Worm (Caenorhabditis elegans): ENCODE measurements around the gene F32D8.3.
A peak's percentile ranks its signal among the peaks of the same experiment; 100 is the strongest.

F32D8.3 gene

ce11 chrV:10889036-10889435 is 2.4 kb downstream of the F32D8.3 start, which contains the start of gene F32D8.11:
TSS of gene F32D8.11 (minus strand) at chrV:10889136.
- no peak for TF ChIP-seq ham-2 (GFP tag; optimal IDR thresholded peaks at IDR 0.05)

- TF ChIP-seq cnd-1 (tag; optimal IDR thresholded peaks at IDR 0.05) (no peak), elt-3 (tag; optimal IDR thresholded peaks at IDR 0.05) (no peak), nhr-12 (tag; optimal IDR thresholded peaks at IDR 0.05) (no peak)
Measured at ce11 chrV:10889774-10890173, 3.1 kb downstream of the F32D8.3 start.

ce11 chrV:10890980-10891379 is 4.3 kb downstream of the F32D8.3 start, which contains the start of gene F32D8.12:
TSS of gene F32D8.12 (minus strand) at chrV:10891027.
- TF ChIP-seq flh-1 (GFP tag; optimal IDR thresholded peaks at IDR 0.05) (no peak), ces-1 (GFP tag; optimal IDR thresholded peaks at IDR 0.05) (no peak), tbx-8 (GFP tag; optimal IDR thresholded peaks at IDR 0.05) (no peak), unc-39 (tag; optimal IDR thresholded peaks at IDR 0.05) (no peak), ceh-43 (GFP tag; optimal IDR thresholded peaks at IDR 0.05) (no peak), nhr-2 (tag; optimal IDR thresholded peaks at IDR 0.05) (no peak), ceh-83 (GFP tag; optimal IDR thresholded peaks at IDR 0.05) (no peak), elt-3 (tag; optimal IDR thresholded peaks at IDR 0.05) (no peak)

- TF ChIP-seq cnd-1 (tag; optimal IDR thresholded peaks at IDR 0.05): no peak
- TF ChIP-seq elt-3 (tag; optimal IDR thresholded peaks at IDR 0.05): no peak
- no peak for TF ChIP-seq nhr-28 (tag; optimal IDR thresholded peaks at IDR 0.05)
- no peak for TF ChIP-seq ces-1 (GFP tag; optimal IDR thresholded peaks at IDR 0.05)
- no peak for TF ChIP-seq M03D4.4 (tag; optimal IDR thresholded peaks at IDR 0.05)
- TF ChIP-seq nhr-237 (tag; optimal IDR thresholded peaks at IDR 0.05): no peak
- TF ChIP-seq mep-1 (tag; optimal IDR thresholded peaks at IDR 0.05): no peak
- TF ChIP-seq sptf-1 (tag; optimal IDR thresholded peaks at IDR 0.05): no peak
- TF ChIP-seq bed-3 (GFP tag; optimal IDR thresholded peaks at IDR 0.05): no peak
- TF ChIP-seq lsy-2 (tag; optimal IDR thresholded peaks at IDR 0.05): no peak
- TF ChIP-seq lin-32 (GFP tag; optimal IDR thresholded peaks at IDR 0.05): no peak
- TF ChIP-seq nhr-76 (tag; optimal IDR thresholded peaks at IDR 0.05): no peak
- no peak for TF ChIP-seq flh-1 (GFP tag; optimal IDR thresholded peaks at IDR 0.05)
- no peak for TF ChIP-seq drap-1 (GFP tag; optimal IDR thresholded peaks at IDR 0.05)
Measured at ce11 chrV:10893510-10894128, 7.0 kb downstream of the F32D8.3 start, which contains the start of gene F32D8.4. TSS of gene F32D8.4 (minus strand) at chrV:10893560.

- TF ChIP-seq mep-1 (tag; optimal IDR thresholded peaks at IDR 0.05): peak; percentile 60
- TF ChIP-seq ceh-43 (GFP tag; optimal IDR thresholded peaks at IDR 0.05): no peak
- no peak for TF ChIP-seq unc-120 (tag; optimal IDR thresholded peaks at IDR 0.05; ENCODE audit: poor library complexity, severe bottlenecking)
- TF ChIP-seq bed-3 (GFP tag; optimal IDR thresholded peaks at IDR 0.05): no peak
- TF ChIP-seq lsy-2 (tag; optimal IDR thresholded peaks at IDR 0.05): peak; percentile 53
- TF ChIP-seq blmp-1 (tag; optimal IDR thresholded peaks at IDR 0.05): no peak
- no peak for TF ChIP-seq lin-32 (GFP tag; optimal IDR thresholded peaks at IDR 0.05)
- peak; percentile 47 for TF ChIP-seq unc-62 (GFP tag; optimal IDR thresholded peaks at IDR 0.05)
- peak; percentile 76 for TF ChIP-seq pha-4 (tag; optimal IDR thresholded peaks at IDR 0.05)
- TF ChIP-seq elt-1 (tag; optimal IDR thresholded peaks at IDR 0.05; ENCODE audit: borderline replicate concordance, insufficient read depth): peak; percentile 37
- TF ChIP-seq drap-1 (GFP tag; optimal IDR thresholded peaks at IDR 0.05): no peak
- no peak for TF ChIP-seq flh-1 (GFP tag; optimal IDR thresholded peaks at IDR 0.05)
- TF ChIP-seq ces-1 (GFP tag; optimal IDR thresholded peaks at IDR 0.05): peak; percentile 65
- no peak for TF ChIP-seq nhr-2 (tag; optimal IDR thresholded peaks at IDR 0.05)
- TF ChIP-seq lin-13 (tag; optimal IDR thresholded peaks at IDR 0.05): peak; percentile 19
- TF ChIP-seq zip-8 (tag; optimal IDR thresholded peaks at IDR 0.05): no peak
- TF ChIP-seq ztf-11 (tag; optimal IDR thresholded peaks at IDR 0.05): no peak
- no peak for TF ChIP-seq elt-3 (tag; optimal IDR thresholded peaks at IDR 0.05)
- no peak for TF ChIP-seq ham-2 (GFP tag; optimal IDR thresholded peaks at IDR 0.05)
- TF ChIP-seq nhr-28 (tag; optimal IDR thresholded peaks at IDR 0.05): no peak
- TF ChIP-seq nhr-237 (tag; optimal IDR thresholded peaks at IDR 0.05): peak; percentile 69
- TF ChIP-seq mab-5 (tag; optimal IDR thresholded peaks at IDR 0.05): no peak
- no peak for TF ChIP-seq snpc-4 (tag; optimal IDR thresholded peaks at IDR 0.05)
- no peak for TF ChIP-seq mls-2 (tag; optimal IDR thresholded peaks at IDR 0.05)
- TF ChIP-seq tbx-8 (GFP tag; optimal IDR thresholded peaks at IDR 0.05): no peak
- no peak for TF ChIP-seq nhr-12 (tag; optimal IDR thresholded peaks at IDR 0.05)
- peak; percentile 7 for TF ChIP-seq cnd-1 (tag; optimal IDR thresholded peaks at IDR 0.05)
- TF ChIP-seq unc-39 (tag; optimal IDR thresholded peaks at IDR 0.05): no peak
- TF ChIP-seq sptf-1 (tag; optimal IDR thresholded peaks at IDR 0.05): peak; percentile 47
- no peak for TF ChIP-seq sem-2 (GFP tag; optimal IDR thresholded peaks at IDR 0.05)
- TF ChIP-seq ceh-39 (tag; optimal IDR thresholded peaks at IDR 0.05): peak; percentile 2
- TF ChIP-seq hlh-1 (tag; optimal IDR thresholded peaks at IDR 0.05): no peak
- no peak for TF ChIP-seq M03D4.4 (tag; optimal IDR thresholded peaks at IDR 0.05)
Measured at ce11 chrV:10894601-10895000, 8.0 kb downstream of the F32D8.3 start, which contains the start of the genes F32D8.14 and F32D8.5. TSS of gene F32D8.14 (minus strand) at chrV:10894788. TSS of gene F32D8.5 (plus strand) at chrV:10894800.

All from whole organism, mixed stage, embryonic.